Fruit fly (Drosophila melanogaster) whole organism, embryonic: Measurements from ENCODE around the gene Tps1.

Experiments
- Blimp-1 ChIP-seq: fragments of 200-800 bp; sonication (Bioruptor generic); optimal IDR thresholded peaks from 3 replicates; lab custom pipeline; 2018; ENCODE audit warnings: missing biosample characterization, missing genetic modification characterization, mild to moderate bottlenecking, moderate library complexity, missing genetic modification reagents
- CG10274 ChIP-seq: fragments of 200-800 bp; sonication (Bioruptor generic); optimal IDR thresholded peaks from 3 replicates; lab custom pipeline; 2017; ENCODE audit warnings: missing biosample characterization, mild to moderate bottlenecking, missing genetic modification characterization
- CG12942 ChIP-seq: fragments of 200-800 bp; sonication (Bioruptor generic); optimal IDR thresholded peaks from 3 replicates; lab custom pipeline; 2016; ENCODE audit warnings: missing biosample characterization, missing genetic modification characterization
- CG13624 ChIP-seq: fragments of 200-800 bp; sonication (Bioruptor generic); optimal IDR thresholded peaks from 2 replicates; lab custom pipeline; 2016; ENCODE audit warnings: missing biosample characterization, missing genetic modification characterization
- CG14667 ChIP-seq: fragments of 200-800 bp; sonication (Bioruptor generic); IDR thresholded peaks from 2 replicates; pipeline ENCODE4 v1.3.6; 2022; ENCODE audit warnings: missing biosample characterization, missing genetic modification characterization
- CG14710 ChIP-seq: fragments of 200-800 bp; sonication (Bioruptor generic); optimal IDR thresholded peaks from 3 replicates; lab custom pipeline; 2019; ENCODE audit warnings: missing biosample characterization, mild to moderate bottlenecking, missing genetic modification characterization, moderate library complexity
- CG17612 ChIP-seq: fragments of 200-800 bp; sonication (Bioruptor generic); IDR thresholded peaks from 2 replicates; pipeline ENCODE4 v1.3.6; 2022; ENCODE audit warnings: missing biosample characterization, missing genetic modification characterization
- CG18011 ChIP-seq: fragments of 200-800 bp; sonication (Bioruptor generic); optimal IDR thresholded peaks from 2 replicates; lab custom pipeline; 2017; ENCODE audit warnings: missing biosample characterization, missing genetic modification characterization, mild to moderate bottlenecking, moderate library complexity, missing genotype
- CG18262 ChIP-seq: fragments of 200-800 bp; optimal IDR thresholded peaks from 3 replicates; lab custom pipeline; 2019; ENCODE audit warnings: missing biosample characterization, mild to moderate bottlenecking, missing genetic modification characterization, moderate library complexity
- CG2712 ChIP-seq: fragments of 200-800 bp; optimal IDR thresholded peaks from 3 replicates; lab custom pipeline; 2019; ENCODE audit warnings: missing biosample characterization, mild to moderate bottlenecking, missing genetic modification characterization, moderate library complexity
- CG31441 ChIP-seq: fragments of 200-800 bp; sonication (Bioruptor generic); IDR thresholded peaks from 2 replicates; pipeline ENCODE4 v1.3.6; 2022; ENCODE audit warnings: missing biosample characterization, missing genetic modification characterization
- CG34422 ChIP-seq: fragments of 200-800 bp; sonication (Bioruptor generic); IDR thresholded peaks from 3 replicates; pipeline ENCODE4 v1.3.6; 2022; ENCODE audit warnings: missing biosample characterization, missing genetic modification characterization
- CG4404 ChIP-seq: fragments of 200-800 bp; sonication (Bioruptor generic); IDR thresholded peaks from 2 replicates; pipeline ENCODE4 v1.3.6; 2022; ENCODE audit warnings: missing biosample characterization, missing genetic modification characterization
- CG4820 ChIP-seq: fragments of 200-800 bp; sonication (Bioruptor generic); optimal IDR thresholded peaks from 3 replicates; lab custom pipeline; 2016; ENCODE audit warnings: missing biosample characterization, missing genetic modification characterization
- CG6813 ChIP-seq: fragments of 200-800 bp; sonication (Bioruptor generic); optimal IDR thresholded peaks from 2 replicates; lab custom pipeline; 2017; ENCODE audit warnings: missing biosample characterization, missing genetic modification characterization, mild to moderate bottlenecking, moderate library complexity, missing genetic modification reagents
- CG7357 ChIP-seq: fragments of 200-800 bp; sonication (Bioruptor generic); IDR thresholded peaks from 3 replicates; pipeline ENCODE4 v1.3.6; 2022; ENCODE audit warnings: missing biosample characterization, missing genetic modification characterization
- CG7745 ChIP-seq: fragments of 200-800 bp; sonication (Bioruptor generic); optimal IDR thresholded peaks from 2 replicates; lab custom pipeline; 2018; ENCODE audit warnings: missing biosample characterization, mild to moderate bottlenecking, missing genetic modification characterization, moderate library complexity
- CG7928 ChIP-seq: fragments of 200-800 bp; sonication (Bioruptor generic); optimal IDR thresholded peaks from 2 replicates; lab custom pipeline; 2017; ENCODE audit warnings: missing biosample characterization, mild to moderate bottlenecking, missing genetic modification characterization
- CG8924 ChIP-seq: fragments of 200-800 bp; optimal IDR thresholded peaks from 3 replicates; lab custom pipeline; 2019; ENCODE audit warnings: missing biosample characterization, mild to moderate bottlenecking, missing genetic modification characterization, moderate library complexity
- CG9727 ChIP-seq: fragments of 200-800 bp; sonication (Bioruptor generic); optimal IDR thresholded peaks from 3 replicates; lab custom pipeline; 2017; ENCODE audit warnings: missing biosample characterization, mild to moderate bottlenecking, missing genetic modification characterization
- CG9932 ChIP-seq: fragments of 200-800 bp; sonication (Bioruptor generic); IDR thresholded peaks from 2 replicates; pipeline ENCODE4 v1.3.6; 2022; ENCODE audit warnings: missing biosample characterization, missing genetic modification characterization
- D ChIP-seq, 2 experiments: fragments of 200-800 bp in 1 of 2; fragments of >200 bp in 1 of 2; sonication (Bioruptor generic) in 1 of 2; optimal IDR thresholded peaks; 2 replicates in 1 of 2; 3 replicates in 1 of 2; lab custom pipeline; 2017; ENCODE audit warnings: mild to moderate bottlenecking in 1 of 2, missing biosample characterization in 1 of 2, missing genetic modification characterization in 1 of 2, missing genetic modification reagents in 1 of 2
- Dek ChIP-seq: fragments of 200-800 bp; sonication (Bioruptor generic); optimal IDR thresholded peaks from 3 replicates; lab custom pipeline; 2019; ENCODE audit warnings: missing biosample characterization, mild to moderate bottlenecking, missing genetic modification characterization, moderate library complexity
- Elba2 ChIP-seq: fragments of 200-800 bp; sonication (Bioruptor generic); optimal IDR thresholded peaks from 3 replicates; lab custom pipeline; 2016; ENCODE audit warnings: missing biosample characterization, missing genetic modification characterization
- Ets97D ChIP-seq: fragments of 200-800 bp; sonication (Bioruptor generic); optimal IDR thresholded peaks from 3 replicates; lab custom pipeline; 2016; ENCODE audit warnings: missing biosample characterization, missing genetic modification characterization
- HLHmδ ChIP-seq: fragments of 200-800 bp; sonication (Bioruptor generic); optimal IDR thresholded peaks from 2 replicates; lab custom pipeline; 2018; ENCODE audit warnings: missing biosample characterization, mild to moderate bottlenecking, missing genetic modification characterization, moderate library complexity
- Kr ChIP-seq: fragments of 200-800 bp; sonication (Bioruptor generic); optimal IDR thresholded peaks from 2 replicates; lab custom pipeline; 2017; ENCODE audit warnings: missing biosample characterization, mild to moderate bottlenecking, missing genetic modification characterization
- Lhr ChIP-seq: fragments of 200-800 bp; sonication (Bioruptor generic); optimal IDR thresholded peaks from 3 replicates; lab custom pipeline; 2017; ENCODE audit warnings: mild to moderate bottlenecking, missing biosample characterization, missing genetic modification reagents, missing genetic modification characterization
- Mad ChIP-seq: fragments of 200-800 bp; sonication (Bioruptor generic); optimal IDR thresholded peaks from 2 replicates; lab custom pipeline; 2016; ENCODE audit warnings: missing biosample characterization, missing genetic modification characterization
- Myb ChIP-seq: fragments of 200-800 bp; sonication (Bioruptor generic); optimal IDR thresholded peaks from 2 replicates; lab custom pipeline; 2016; ENCODE audit warnings: missing biosample characterization, missing genetic modification characterization
- Nf-YB ChIP-seq: fragments of 200-800 bp; sonication (Bioruptor generic); optimal IDR thresholded peaks from 3 replicates; lab custom pipeline; 2019; ENCODE audit warnings: missing biosample characterization, mild to moderate bottlenecking, missing genetic modification characterization, moderate library complexity
- Optix ChIP-seq: fragments of 200-800 bp; sonication (Bioruptor generic); IDR thresholded peaks from 3 replicates; pipeline ENCODE4 v1.3.6; 2022; ENCODE audit warnings: missing biosample characterization, missing genetic modification characterization
- Rx ChIP-seq: fragments of 200-800 bp; sonication (Bioruptor generic); IDR thresholded peaks from 2 replicates; pipeline ENCODE4 v1.3.6; 2022; ENCODE audit warnings: missing biosample characterization, missing genetic modification characterization
- Spps ChIP-seq: fragments of 200-800 bp; sonication (Bioruptor generic); optimal IDR thresholded peaks from 2 replicates; lab custom pipeline; 2018; ENCODE audit warnings: missing biosample characterization, mild to moderate bottlenecking, missing genetic modification characterization
- Xrp1 ChIP-seq: fragments of 200-800 bp; sonication (Bioruptor generic); IDR thresholded peaks from 2 replicates; pipeline ENCODE4 v1.3.6; 2022; ENCODE audit warnings: missing biosample characterization, missing genetic modification characterization
- ac ChIP-seq: fragments of 200-800 bp; sonication (Bioruptor generic); optimal IDR thresholded peaks from 3 replicates; lab custom pipeline; 2017; ENCODE audit warnings: missing biosample characterization, mild to moderate bottlenecking, missing genetic modification characterization
- cad ChIP-seq: fragments of >200 bp; optimal IDR thresholded peaks from 2 replicates; lab custom pipeline; 2017; ENCODE audit warnings: missing biosample characterization, missing genetic modification characterization
- dmrt11E ChIP-seq: fragments of 200-800 bp; sonication (Bioruptor generic); optimal IDR thresholded peaks from 3 replicates; lab custom pipeline; 2018; ENCODE audit warnings: missing biosample characterization, mild to moderate bottlenecking, missing genetic modification characterization, moderate library complexity
- kni ChIP-seq: fragments of 200-800 bp; sonication (Bioruptor generic); optimal IDR thresholded peaks from 3 replicates; lab custom pipeline; 2017; ENCODE audit warnings: mild to moderate bottlenecking, missing biosample characterization, missing genetic modification reagents, missing genetic modification characterization
- lab ChIP-seq: fragments of 200-800 bp; sonication (Bioruptor generic); optimal IDR thresholded peaks from 3 replicates; lab custom pipeline; 2017; ENCODE audit warnings: missing biosample characterization, missing genetic modification characterization, mild to moderate bottlenecking, moderate library complexity, missing genetic modification reagents
- org-1 ChIP-seq: fragments of 200-800 bp; sonication (Bioruptor generic); optimal IDR thresholded peaks from 2 replicates; lab custom pipeline; 2017; ENCODE audit warnings: missing biosample characterization, missing genetic modification characterization
- pfk ChIP-seq: fragments of 200-800 bp; sonication (Bioruptor generic); optimal IDR thresholded peaks from 2 replicates; lab custom pipeline; 2018; ENCODE audit warnings: missing biosample characterization, mild to moderate bottlenecking, missing genetic modification characterization, moderate library complexity
- pho ChIP-seq: fragments of 200-800 bp; sonication (Bioruptor generic); optimal IDR thresholded peaks from 2 replicates; lab custom pipeline; 2016; ENCODE audit warnings: missing biosample characterization, missing genetic modification characterization
- row ChIP-seq: fragments of 200-800 bp; sonication (Bioruptor generic); IDR thresholded peaks from 3 replicates; pipeline ENCODE4 v1.3.6; 2022; ENCODE audit warnings: missing biosample characterization, missing genetic modification characterization
- sens ChIP-seq: fragments of 200-800 bp; sonication (Bioruptor generic); peaks from one replicate; lab custom pipeline; 2016; ENCODE audit warnings: missing biosample characterization, missing genetic modification characterization
- sna ChIP-seq: fragments of 200-800 bp; sonication (Bioruptor generic); IDR thresholded peaks from 2 replicates; pipeline ENCODE4 v1.3.6; 2022; ENCODE audit warnings: missing biosample characterization, missing genetic modification characterization; ENCODE audit not compliant: partially characterized antibody
- so ChIP-seq: fragments of 200-800 bp; sonication (Bioruptor generic); IDR thresholded peaks from 3 replicates; pipeline ENCODE4 v1.3.6; 2022; ENCODE audit warnings: missing biosample characterization, missing genetic modification characterization
- unc-4 ChIP-seq: fragments of 200-800 bp; sonication (Bioruptor generic); IDR thresholded peaks from 2 replicates; pipeline ENCODE4 v1.3.6; 2022; ENCODE audit warnings: missing biosample characterization, missing genetic modification characterization; ENCODE audit not compliant: partially characterized antibody
- wek ChIP-seq: fragments of 200-800 bp; sonication (Bioruptor generic); optimal IDR thresholded peaks from 3 replicates; lab custom pipeline; 2018; ENCODE audit warnings: missing biosample characterization, mild to moderate bottlenecking, missing genetic modification characterization, moderate library complexity

Gene Tps1

DNA sequence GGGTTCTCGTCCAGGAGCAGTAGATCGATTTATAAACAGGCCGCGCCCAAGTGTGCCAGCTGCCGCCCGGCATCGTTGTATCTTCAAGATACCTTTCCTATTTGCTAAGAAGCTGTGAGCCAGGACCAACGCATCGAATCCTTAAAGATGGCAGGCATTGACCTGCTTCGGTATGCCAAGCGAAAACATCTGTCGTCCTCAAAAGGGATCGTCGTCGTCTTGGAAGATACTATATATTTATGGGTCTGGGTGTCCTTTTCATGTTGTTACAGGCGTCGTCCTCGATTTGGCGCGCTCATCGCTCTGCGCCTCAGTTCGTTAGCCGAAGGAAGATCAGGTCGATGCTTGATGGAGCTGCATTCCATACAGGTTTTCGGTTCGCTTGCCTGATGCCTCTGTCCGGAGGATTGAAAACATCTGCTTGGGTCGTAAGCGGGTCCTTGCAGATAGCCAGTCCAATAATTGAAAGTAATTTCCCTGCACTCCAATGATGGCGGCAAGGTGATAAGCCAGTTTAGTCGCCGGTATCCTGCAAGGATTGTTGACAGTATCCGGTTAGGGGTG, 24.3 kb upstream of the Tps1 start (continued):
- TF ChIP-seq sna (no peak), Nf-YB (GFP tag; lab: Kevin White, UChicago) (no peak), wek (no peak), so (GFP tag; lab: Robert Waterston, UW) (no peak), CG17612 (GFP tag; lab: Robert Waterston, UW) (no peak), Mad (GFP tag; lab: Kevin White, UChicago) (no peak), CG13624 (no peak), CG18011 (GFP tag; lab: Kevin White, UChicago) (no peak), CG9932 (GFP tag; lab: Robert Waterston, UW) (no peak), CG7357 (GFP tag; lab: Robert Waterston, UW) (no peak), D (optimal IDR thresholded peaks at IDR 0.05; lab: Kevin White, UChicago) (peak; percentile 37), D (GFP tag; optimal IDR thresholded peaks at IDR 0.05; lab: Kevin White, UChicago) (no peak), kni (GFP tag; lab: Kevin White, UChicago) (peak; percentile 4), lab (no peak), Optix (GFP tag; lab: Robert Waterston, UW) (0 out of 3 replicates have a peak, but pooled peaks have one; percentile 17), CG14667 (GFP tag; lab: Robert Waterston, UW) (no peak), Ets97D (no peak), CG10274 (GFP tag; lab: Kevin White, UChicago) (no peak), CG34422 (GFP tag; lab: Robert Waterston, UW) (no peak)

dm6 chr2L:4364914-4365313, 23.2 kb upstream of the Tps1 start:
- TF ChIP-seq CG8924 (tag; lab: Kevin White, UChicago) = peak; percentile 7
- peak; percentile 76 for TF ChIP-seq sens (GFP tag; lab: Kevin White, UChicago)
- no peak for TF ChIP-seq row
- TF ChIP-seq unc-4 (GFP tag; lab: Robert Waterston, UW) = no peak
- peak; percentile 43; the same call in 1 of the 2 replicates for TF ChIP-seq Xrp1 (GFP tag; lab: Robert Waterston, UW)
- TF ChIP-seq CG7745 (tag; lab: Kevin White, UChicago) = peak; percentile 18
- peak; percentile 40 for TF ChIP-seq HLHmδ (GFP tag; lab: Kevin White, UChicago)
- TF ChIP-seq Rx (GFP tag; lab: Robert Waterston, UW) = no peak
- TF ChIP-seq cad (GFP tag; lab: Kevin White, UChicago) = peak; percentile 38
- TF ChIP-seq Blimp-1 = peak; percentile 44
- TF ChIP-seq pho = no peak
- peak; percentile 15 for TF ChIP-seq CG2712 (tag; lab: Kevin White, UChicago)
- peak; percentile 8 for TF ChIP-seq CG14710 (tag; lab: Kevin White, UChicago)
- TF ChIP-seq dmrt11E = peak; percentile 23
- TF ChIP-seq CG4820 (GFP tag; lab: Kevin White, UChicago) = no peak
- no peak for TF ChIP-seq pfk (GFP tag; lab: Kevin White, UChicago)
- TF ChIP-seq CG31441 (GFP tag; lab: Robert Waterston, UW) = 0 out of 2 replicates have a peak, but pooled peaks have one; percentile 24
- peak; percentile 1 for TF ChIP-seq Lhr (GFP tag; lab: Kevin White, UChicago)
- TF ChIP-seq CG6813 (GFP tag; lab: Kevin White, UChicago) = peak; percentile 44
- TF ChIP-seq Myb (GFP tag; lab: Kevin White, UChicago) = no peak
- no peak for TF ChIP-seq CG14667 (GFP tag; lab: Robert Waterston, UW)
- no peak for TF ChIP-seq Elba2 (GFP tag; lab: Kevin White, UChicago)
- peak; percentile 20 for TF ChIP-seq Spps (tag; lab: Kevin White, UChicago)
- peak; percentile 15 for TF ChIP-seq org-1 (GFP tag; lab: Kevin White, UChicago)
- TF ChIP-seq CG7928 (GFP tag; lab: Kevin White, UChicago) = no peak
- no peak for TF ChIP-seq CG4404 (GFP tag; lab: Robert Waterston, UW)
- peak; percentile 38 for TF ChIP-seq CG9727 (GFP tag; lab: Kevin White, UChicago)
- TF ChIP-seq Dek (tag; lab: Kevin White, UChicago) = no peak
- TF ChIP-seq D (optimal IDR thresholded peaks at IDR 0.05; lab: Kevin White, UChicago) = no peak
- no peak for TF ChIP-seq D (GFP tag; optimal IDR thresholded peaks at IDR 0.05; lab: Kevin White, UChicago)
- TF ChIP-seq ac (GFP tag; lab: Kevin White, UChicago) = peak; percentile 50
- no peak for TF ChIP-seq CG12942 (GFP tag; lab: Kevin White, UChicago)
- TF ChIP-seq CG18262 = peak; percentile 30
- peak; percentile 54 for TF ChIP-seq Kr (GFP tag; lab: Kevin White, UChicago)
